Worm (Caenorhabditis elegans) whole organism, young adult: ENCODE data around the gene txt-5.

Experiments
- B0336.3 ChIP-seq: fragments of 200-800 bp; sonication (Bioruptor generic); IDR thresholded peaks from 2 replicates; pipeline ENCODE4 v1.3.6; 2022; ENCODE audit warnings: missing genetic modification characterization, missing compliant biosample characterization
- D2030.7 ChIP-seq: fragments of 200-800 bp; sonication (Bioruptor generic); IDR thresholded peaks from 2 replicates; pipeline ENCODE4 v1.3.6; 2022; ENCODE audit warnings: missing genetic modification reagents, missing genetic modification characterization, missing compliant biosample characterization
- F22D6.2 ChIP-seq: sonication (generic microtip); optimal IDR thresholded peaks from 2 replicates; lab custom pipeline; 2016; ENCODE audit warnings: mild to moderate bottlenecking, missing genetic modification characterization, missing compliant biosample characterization
- F33H1.4 ChIP-seq: fragments of 200-800 bp; sonication (Bioruptor generic); IDR thresholded peaks from 2 replicates; pipeline ENCODE4 v1.3.6; 2022; ENCODE audit warnings: missing genetic modification reagents, missing genetic modification characterization, missing compliant biosample characterization
- F39B2.1 ChIP-seq: fragments of 200-800 bp; sonication (Bioruptor generic); IDR thresholded peaks from 2 replicates; pipeline ENCODE4 v1.3.6; 2022; ENCODE audit warnings: missing genetic modification reagents, missing genetic modification characterization, missing compliant biosample characterization
- F57C9.4 ChIP-seq: sonication (generic microtip); optimal IDR thresholded peaks from 2 replicates; lab custom pipeline; 2017; ENCODE audit warnings: mild to moderate bottlenecking, missing genetic modification characterization, missing compliant biosample characterization
- Y56A3A.18 ChIP-seq: fragments of 200-800 bp; sonication (Bioruptor generic); IDR thresholded peaks from 2 replicates; pipeline ENCODE4 v1.3.6; 2022; ENCODE audit warnings: missing genetic modification reagents, missing genetic modification characterization, missing compliant biosample characterization
- aptf-3 ChIP-seq: fragments of 200-800 bp; sonication (Bioruptor generic); IDR thresholded peaks from 2 replicates; pipeline ENCODE4 v1.3.6; 2022; ENCODE audit warnings: missing genetic modification characterization, missing compliant biosample characterization
- athp-1 ChIP-seq: sonication (generic microtip); optimal IDR thresholded peaks from 2 replicates; lab custom pipeline; 2017; ENCODE audit warnings: mild to moderate bottlenecking, missing genetic modification characterization, missing compliant biosample characterization
- attf-3 ChIP-seq: fragments of 200-800 bp; sonication (Bioruptor generic); conservative IDR thresholded peaks from 2 replicates; pipeline ENCODE4 v1.3.6; 2022; ENCODE audit warnings: missing genetic modification reagents, missing genetic modification characterization, missing compliant biosample characterization
- bed-2 ChIP-seq: fragments of 200-800 bp; sonication (Bioruptor generic); IDR thresholded peaks from 2 replicates; pipeline ENCODE4 v1.3.6; 2022; ENCODE audit warnings: missing genetic modification reagents, missing genetic modification characterization, missing compliant biosample characterization
- ceh-27 ChIP-seq: fragments of 200-800 bp; sonication (Bioruptor generic); optimal IDR thresholded peaks from 2 replicates; lab custom pipeline; 2018; ENCODE audit warnings: mild to moderate bottlenecking, missing genetic modification characterization, moderate library complexity, missing compliant biosample characterization
- ceh-91 ChIP-seq: fragments of 200-800 bp; sonication (Bioruptor generic); IDR thresholded peaks from 2 replicates; pipeline ENCODE4 v1.3.6; 2022; ENCODE audit warnings: missing genetic modification reagents, missing genetic modification characterization, missing compliant biosample characterization
- chd-7 ChIP-seq: sonication (generic microtip); optimal IDR thresholded peaks from 2 replicates; lab custom pipeline; 2016; ENCODE audit warnings: mild to moderate bottlenecking, missing genetic modification characterization, moderate library complexity, missing compliant biosample characterization
- die-1 ChIP-seq: sonication (generic microtip); optimal IDR thresholded peaks from 2 replicates; lab custom pipeline; 2016; ENCODE audit warnings: missing genotype, mild to moderate bottlenecking, missing genetic modification characterization, missing compliant biosample characterization
- dox-1 ChIP-seq: fragments of 200-800 bp; sonication (Bioruptor generic); IDR thresholded peaks from 2 replicates; pipeline ENCODE4 v1.3.6; 2022; ENCODE audit warnings: missing genetic modification reagents, missing genetic modification characterization, missing compliant biosample characterization
- dpl-1 ChIP-seq: fragments of 150-350 bp; optimal IDR thresholded peaks from 2 replicates; lab custom pipeline; 2014; ENCODE audit warnings: missing biosample characterization, missing genetic modification reagents, missing genetic modification characterization
- efl-1 ChIP-seq: fragments of 150-350 bp; optimal IDR thresholded peaks from 2 replicates; lab custom pipeline; 2014; ENCODE audit warnings: missing biosample characterization, missing genetic modification reagents, missing genetic modification characterization
- egl-18 ChIP-seq: fragments of 200-800 bp; sonication (Bioruptor generic); IDR thresholded peaks from 2 replicates; pipeline ENCODE4 v1.3.6; 2022; ENCODE audit warnings: missing genetic modification reagents, missing genetic modification characterization, missing compliant biosample characterization
- ekl-4 ChIP-seq: fragments of 200-800 bp; sonication (Bioruptor generic); IDR thresholded peaks from 2 replicates; pipeline ENCODE4 v1.3.6; 2022; ENCODE audit warnings: missing genetic modification reagents, missing genetic modification characterization, missing compliant biosample characterization
- him-1 ChIP-seq: sonication (generic microtip); optimal IDR thresholded peaks from 2 replicates; lab custom pipeline; 2016; ENCODE audit warnings: missing genotype, missing genetic modification reagents, missing genetic modification characterization, missing compliant biosample characterization
- hmg-20 ChIP-seq: fragments of 200-800 bp; sonication (Bioruptor generic); IDR thresholded peaks from 2 replicates; pipeline ENCODE4 v1.3.6; 2022; ENCODE audit warnings: missing genetic modification reagents, missing genetic modification characterization, missing compliant biosample characterization
- let-526 ChIP-seq: fragments of 200-800 bp; sonication (Bioruptor generic); IDR thresholded peaks from 2 replicates; pipeline ENCODE4 v1.3.6; 2022; ENCODE audit warnings: missing genetic modification reagents, missing genetic modification characterization, missing compliant biosample characterization
- lin-26 ChIP-seq: fragments of 200-800 bp; sonication (Bioruptor generic); IDR thresholded peaks from 2 replicates; pipeline ENCODE4 v1.3.6; 2022; ENCODE audit warnings: missing genetic modification reagents, missing genetic modification characterization, missing compliant biosample characterization
- lin-40 ChIP-seq: sonication (generic microtip); optimal IDR thresholded peaks from 2 replicates; lab custom pipeline; 2016; ENCODE audit warnings: missing genetic modification characterization, mild to moderate bottlenecking, missing compliant biosample characterization, missing genotype, missing genetic modification reagents
- lin-54 ChIP-seq: fragments of 200-800 bp; sonication (Bioruptor generic); optimal IDR thresholded peaks from 2 replicates; lab custom pipeline; 2018; ENCODE audit warnings: mild to moderate bottlenecking, missing genetic modification characterization, missing compliant biosample characterization
- lsl-1 ChIP-seq: fragments of 200-800 bp; sonication (Bioruptor generic); optimal IDR thresholded peaks from 2 replicates; lab custom pipeline; 2018; ENCODE audit warnings: mild to moderate bottlenecking, missing genetic modification characterization, moderate library complexity, missing compliant biosample characterization
- madf-3 ChIP-seq: fragments of 200-800 bp; sonication (Bioruptor generic); IDR thresholded peaks from 2 replicates; pipeline ENCODE4 v1.3.6; 2022; ENCODE audit warnings: missing genetic modification reagents, missing genetic modification characterization, missing compliant biosample characterization
- mes-4 ChIP-seq: sonication (generic microtip); optimal IDR thresholded peaks from 2 replicates; lab custom pipeline; 2016; ENCODE audit warnings: missing genotype, missing genetic modification characterization, missing compliant biosample characterization
- mxl-1 ChIP-seq: sonication (generic microtip); optimal IDR thresholded peaks from 2 replicates; lab custom pipeline; 2016; ENCODE audit warnings: missing genetic modification characterization, missing compliant biosample characterization
- nfyb-1 ChIP-seq: fragments of 200-800 bp; sonication (Bioruptor generic); IDR thresholded peaks from 2 replicates; pipeline ENCODE4 v1.3.6; 2022; ENCODE audit warnings: missing genetic modification reagents, missing genetic modification characterization, missing compliant biosample characterization
- nhr-80 ChIP-seq: sonication (generic microtip); optimal IDR thresholded peaks from 2 replicates; lab custom pipeline; 2016; ENCODE audit warnings: missing genetic modification characterization, missing compliant biosample characterization
- pbrm-1 ChIP-seq: fragments of 200-800 bp; sonication (Bioruptor generic); IDR thresholded peaks from 2 replicates; pipeline ENCODE4 v1.3.6; 2022; ENCODE audit warnings: missing genetic modification reagents, missing genetic modification characterization, missing compliant biosample characterization
- rec-8 ChIP-seq, 2 experiments: sonication (generic microtip); optimal IDR thresholded peaks; 2 replicates each; lab custom pipeline; 2016; ENCODE audit warnings: mild to moderate bottlenecking in 2 of 2, missing genetic modification characterization in 2 of 2, missing genetic modification reagents in 2 of 2, missing genotype in 2 of 2, missing biosample characterization in 1 of 2, missing compliant biosample characterization in 1 of 2, moderate library complexity in 1 of 2
- sdz-38 ChIP-seq: sonication (generic microtip); optimal IDR thresholded peaks from 2 replicates; lab custom pipeline; 2016; ENCODE audit warnings: missing genotype, missing genetic modification characterization, missing compliant biosample characterization
- snpc-1.1 ChIP-seq: sonication (generic microtip); optimal IDR thresholded peaks from 2 replicates; lab custom pipeline; 2017; ENCODE audit warnings: missing genetic modification characterization, mild to moderate bottlenecking, missing compliant biosample characterization, antibody characterized with exemption, moderate library complexity, missing genotype, missing genetic modification reagents; ENCODE audit not compliant: insufficient read depth
- snpc-1.3 ChIP-seq: sonication (generic microtip); optimal IDR thresholded peaks from 2 replicates; lab custom pipeline; 2017; ENCODE audit warnings: missing genetic modification characterization, mild to moderate bottlenecking, missing compliant biosample characterization, antibody characterized with exemption, moderate library complexity, missing genotype, missing genetic modification reagents; ENCODE audit not compliant: insufficient read depth
- snpc-4 ChIP-seq, 5 experiments: fragments of 150-350 bp in 1 of 5; sonication (generic microtip) in 4 of 5; optimal IDR thresholded peaks; 2 replicates each; lab custom pipeline; 2014 to 2018; ENCODE audit warnings: missing genetic modification characterization in 5 of 5, missing biosample characterization in 3 of 5, antibody characterized with exemption in 2 of 5, mild to moderate bottlenecking in 2 of 5, missing compliant biosample characterization in 2 of 5, missing genotype in 2 of 5, moderate library complexity in 2 of 5, missing genetic modification reagents in 1 of 5
- somi-1 ChIP-seq: fragments of 200-800 bp; sonication (Bioruptor generic); optimal IDR thresholded peaks from 2 replicates; lab custom pipeline; 2018; ENCODE audit warnings: mild to moderate bottlenecking, missing genetic modification characterization, missing compliant biosample characterization
- sptf-2 ChIP-seq: fragments of 200-800 bp; sonication (Bioruptor generic); optimal IDR thresholded peaks from 2 replicates; lab custom pipeline; 2018; ENCODE audit warnings: mild to moderate bottlenecking, missing genetic modification characterization, missing compliant biosample characterization
- tbx-9 ChIP-seq: sonication (generic microtip); optimal IDR thresholded peaks from 2 replicates; lab custom pipeline; 2016; ENCODE audit warnings: borderline replicate concordance, missing genetic modification characterization, inconsistent platforms, missing compliant biosample characterization
- unc-130 ChIP-seq: sonication (generic microtip); optimal IDR thresholded peaks from 2 replicates; lab custom pipeline; 2016; ENCODE audit warnings: missing genetic modification reagents, missing genetic modification characterization, missing compliant biosample characterization
- unc-62 ChIP-seq: fragments of 150-350 bp; optimal IDR thresholded peaks from 2 replicates; lab custom pipeline; 2014; ENCODE audit warnings: missing biosample characterization, missing genetic modification reagents, missing genetic modification characterization
- ztf-18 ChIP-seq: sonication (generic microtip); optimal IDR thresholded peaks from 2 replicates; lab custom pipeline; 2016; ENCODE audit warnings: missing genotype, mild to moderate bottlenecking, missing genetic modification characterization, missing compliant biosample characterization
- ztf-25 ChIP-seq: fragments of 200-800 bp; sonication (Bioruptor generic); IDR thresholded peaks from 2 replicates; pipeline ENCODE4 v1.3.6; 2022; ENCODE audit warnings: missing genetic modification reagents, missing genetic modification characterization, missing compliant biosample characterization
- ztf-26 ChIP-seq: sonication (generic microtip); optimal IDR thresholded peaks from 2 replicates; lab custom pipeline; 2017; ENCODE audit warnings: missing genetic modification characterization, missing compliant biosample characterization
- ztf-6 ChIP-seq: fragments of 200-800 bp; sonication (Bioruptor generic); IDR thresholded peaks from 2 replicates; pipeline ENCODE4 v1.3.6; 2022; ENCODE audit warnings: missing genetic modification reagents, missing genetic modification characterization, missing compliant biosample characterization

Gene txt-5

ce11 chrV:7854603-7855002 is 17.7 kb upstream of the txt-5 start, which contains the start of the genes C37C3.9 and C37C3.18 (continued):
- TF ChIP-seq lin-54 (peak; percentile 33), lin-26 (GFP tag; lab: Robert Waterston, UW) (no peak), B0336.3 (peak; percentile 70; the same call in 1 of the 2 replicates), chd-7 (tag; lab: Kevin White, UChicago) (peak; percentile 41), nfyb-1 (GFP tag; lab: Robert Waterston, UW) (peak; percentile 86), ztf-26 (tag; lab: Kevin White, UChicago) (no peak), Y56A3A.18 (GFP tag; lab: Robert Waterston, UW) (no peak; the same call in 1 of the 2 replicates), snpc-1.1 (no peak)

ce11 chrV:7853900-7854299 is 17.0 kb upstream of the txt-5 start:
- TF ChIP-seq aptf-3 (GFP tag; lab: Robert Waterston, UW) (no peak), mxl-1 (tag; lab: Kevin White, UChicago) (no peak), madf-3 (GFP tag; lab: Robert Waterston, UW) (no peak), unc-62 (GFP tag; lab: Kevin White, UChicago) (no peak), Y56A3A.18 (GFP tag; lab: Robert Waterston, UW) (no peak), athp-1 (tag; lab: Kevin White, UChicago) (no peak), F22D6.2 (tag; lab: Kevin White, UChicago) (no peak), dox-1 (GFP tag; lab: Robert Waterston, UW) (peak; percentile 47), D2030.7 (GFP tag; lab: Robert Waterston, UW) (peak; percentile 45; the same call in 1 of the 2 replicates), sptf-2 (GFP tag; lab: Kevin White, UChicago) (no peak), snpc-4 (GFP tag; optimal IDR thresholded peaks at IDR 0.05; lab: Kevin White, UChicago) (no peak), snpc-4 (tag; optimal IDR thresholded peaks at IDR 0.05; lab: Kevin White, UChicago) (peak in 1 of 4 experiments; percentile 26), rec-8 (tag; optimal IDR thresholded peaks at IDR 0.05; lab: Kevin White, UChicago) (no peak), tbx-9 (tag; lab: Kevin White, UChicago) (no peak), egl-18 (no peak), ztf-18 (tag; lab: Kevin White, UChicago) (no peak), ceh-27 (GFP tag; lab: Kevin White, UChicago) (no peak), unc-130 (no peak), ztf-6 (GFP tag; lab: Robert Waterston, UW) (no peak), mes-4 (no peak), lsl-1 (GFP tag; lab: Kevin White, UChicago) (peak; percentile 84), efl-1 (peak; percentile 85), nhr-80 (tag; lab: Kevin White, UChicago) (no peak), B0336.3 (no peak), ztf-25 (GFP tag; lab: Robert Waterston, UW) (no peak), somi-1 (GFP tag; lab: Kevin White, UChicago) (no peak), attf-3 (GFP tag; lab: Robert Waterston, UW) (no peak), hmg-20 (no peak), let-526 (GFP tag; lab: Robert Waterston, UW) (no peak), die-1 (no peak), ekl-4 (no peak), sdz-38 (no peak), chd-7 (tag; lab: Kevin White, UChicago) (no peak), bed-2 (GFP tag; lab: Robert Waterston, UW) (no peak), F57C9.4 (tag; lab: Kevin White, UChicago) (no peak), F39B2.1 (GFP tag; lab: Robert Waterston, UW) (no peak), dpl-1 (peak; percentile 47), ceh-91 (GFP tag; lab: Robert Waterston, UW) (peak; percentile 38; the same call in 1 of the 2 replicates), F33H1.4 (peak; percentile 87), snpc-1.1 (no peak), him-1 (no peak), pbrm-1 (GFP tag; lab: Robert Waterston, UW) (no peak), snpc-1.3 (tag; lab: Kevin White, UChicago) (peak; percentile 14), lin-40 (no peak)
